Fruit fly (Drosophila melanogaster): ENCODE results near the gene msk.

msk gene

DNA sequence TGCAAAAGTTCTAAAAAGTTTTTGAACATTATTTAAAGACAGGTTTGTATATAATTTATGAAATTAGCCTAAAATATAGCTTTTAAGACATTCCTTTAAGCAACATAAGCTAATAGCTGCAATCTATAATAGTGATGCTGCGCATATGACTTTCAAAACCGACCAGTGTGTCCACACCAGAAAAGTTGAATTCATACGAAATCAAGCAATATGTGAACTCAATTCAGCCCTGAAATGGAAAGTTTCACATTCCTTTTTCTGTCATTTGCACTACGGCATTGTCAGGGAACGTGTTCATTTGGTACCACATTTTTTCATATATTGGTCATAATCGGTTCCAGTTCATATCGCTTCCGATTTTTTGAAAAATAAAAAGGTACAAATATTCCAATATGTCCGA, 7.1 kb upstream of the msk start, which contains the start of gene fan (continued):
- no peak for TF ChIP-seq ash1 (GFP tag; optimal IDR thresholded peaks at IDR 0.05)
- TF ChIP-seq seq (GFP tag; IDR thresholded peaks at IDR 0.05), result no peak
- no peak for TF ChIP-seq H2.0 (GFP tag; IDR thresholded peaks at IDR 0.05)
- no peak for TF ChIP-seq CG1024 (GFP tag; IDR thresholded peaks at IDR 0.05)
- no peak for TF ChIP-seq Dbx (GFP tag; IDR thresholded peaks at IDR 0.05)
- no peak for TF ChIP-seq Ets65A (GFP tag)
- TF ChIP-seq CG7839 (tag; optimal IDR thresholded peaks at IDR 0.05), result no peak
- no peak for TF ChIP-seq Hr3 (GFP tag; optimal IDR thresholded peaks at IDR 0.05)
- TF ChIP-seq Aef1 (GFP tag; IDR thresholded peaks at IDR 0.05), result no peak
- TF ChIP-seq sima (GFP tag; optimal IDR thresholded peaks at IDR 0.05), result no peak
- no peak for TF ChIP-seq CG17361 (GFP tag; IDR thresholded peaks at IDR 0.05)
- no peak for TF ChIP-seq B-H1 (GFP tag; IDR thresholded peaks at IDR 0.05)
- no peak for TF ChIP-seq Ravus (GFP tag; IDR thresholded peaks at IDR 0.05)
- TF ChIP-seq CG17186 (GFP tag; optimal IDR thresholded peaks at IDR 0.05), result no peak
- TF ChIP-seq CG3163 (GFP tag; optimal IDR thresholded peaks at IDR 0.05), result no peak
- TF ChIP-seq CG14710 (tag; optimal IDR thresholded peaks at IDR 0.05), result peak; percentile 99
- no peak for TF ChIP-seq emc (GFP tag; optimal IDR thresholded peaks at IDR 0.05)
- TF ChIP-seq CG15514 (GFP tag; optimal IDR thresholded peaks at IDR 0.05), result no peak
- TF ChIP-seq Lhr (GFP tag; optimal IDR thresholded peaks at IDR 0.05), result no peak
- no peak for TF ChIP-seq CG3726 (GFP tag; IDR thresholded peaks at IDR 0.05)
- TF ChIP-seq Ets97D (GFP tag; optimal IDR thresholded peaks at IDR 0.05), result peak; percentile 28
- TF ChIP-seq CG4854 (GFP tag; optimal IDR thresholded peaks at IDR 0.05), result no peak
- no peak for TF ChIP-seq CG2875 (GFP tag; optimal IDR thresholded peaks at IDR 0.05)
- no peak for TF ChIP-seq pan (optimal IDR thresholded peaks at IDR 0.05)
- TF ChIP-seq pan (GFP tag; optimal IDR thresholded peaks at IDR 0.05 in 1 of 2, IDR thresholded peaks at IDR 0.05 in 1 of 2), result no peak
- no peak for TF ChIP-seq CG7963 (GFP tag; IDR thresholded peaks at IDR 0.05; ENCODE audit: partially characterized antibody)
- no peak for TF ChIP-seq CG2202 (tag; optimal IDR thresholded peaks at IDR 0.05)
- TF ChIP-seq Atf6 (GFP tag; IDR thresholded peaks at IDR 0.05), result no peak
- peak; percentile 57 for TF ChIP-seq Blimp-1 (GFP tag; optimal IDR thresholded peaks at IDR 0.05)
- no peak for TF ChIP-seq CG12155 (GFP tag; optimal IDR thresholded peaks at IDR 0.05)
- TF ChIP-seq knrl (GFP tag; IDR thresholded peaks at IDR 0.05; ENCODE audit: partially characterized antibody), result no peak
- peak; percentile 11 for TF ChIP-seq Dp (GFP tag; optimal IDR thresholded peaks at IDR 0.05)
- TF ChIP-seq gfzf (GFP tag; optimal IDR thresholded peaks at IDR 0.05), result no peak
- peak; percentile 23 for TF ChIP-seq CG2116 (GFP tag; optimal IDR thresholded peaks at IDR 0.05)
- no peak for TF ChIP-seq CG12942 (GFP tag; optimal IDR thresholded peaks at IDR 0.05)
- peak; percentile 89 for TF ChIP-seq stwl (tag; optimal IDR thresholded peaks at IDR 0.05)
- no peak for TF ChIP-seq CG9609 (GFP tag; optimal IDR thresholded peaks at IDR 0.05)
- no peak for TF ChIP-seq ara (GFP tag; IDR thresholded peaks at IDR 0.05)
- TF ChIP-seq tup (GFP tag; optimal IDR thresholded peaks at IDR 0.05), result no peak
- no peak for TF ChIP-seq inv (GFP tag; IDR thresholded peaks at IDR 0.05; ENCODE audit: partially characterized antibody)
- no peak for TF ChIP-seq Xrp1 (GFP tag; IDR thresholded peaks at IDR 0.05)

DNA sequence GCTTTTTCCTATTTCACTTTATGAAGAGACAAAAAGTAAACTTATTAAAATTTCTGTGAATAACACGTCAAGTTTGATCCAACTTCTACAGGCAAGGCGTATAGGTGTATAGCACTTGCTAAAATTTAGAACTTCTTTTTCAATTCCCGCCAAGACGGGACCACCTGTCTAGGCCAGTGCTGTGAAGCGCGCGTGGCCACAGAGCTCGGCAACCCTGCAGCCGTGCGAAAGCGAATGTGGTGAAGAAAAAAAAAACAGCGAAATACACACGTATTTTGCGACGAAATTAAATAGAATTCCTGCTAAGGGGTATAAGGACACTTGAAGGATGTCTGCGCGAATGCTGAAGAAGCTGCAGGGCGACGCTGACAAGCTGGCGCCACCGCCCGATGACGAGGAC, 5.8 kb upstream of the msk start, which contains the start of gene Nulp1:
Gene Nulp1, plus strand, starts transcription at position 198 of the 400 bp plus-strand sequence.
- TF ChIP-seq CG4424 (GFP tag; optimal IDR thresholded peaks at IDR 0.05) (no peak), Mad (GFP tag; optimal IDR thresholded peaks at IDR 0.05) (no peak), Drgx (GFP tag; IDR thresholded peaks at IDR 0.05) (no peak), br (optimal IDR thresholded peaks at IDR 0.05) (no peak), tx (GFP tag; optimal IDR thresholded peaks at IDR 0.05) (peak; percentile 16), zf30C (GFP tag; optimal IDR thresholded peaks at IDR 0.05) (no peak), bcd (GFP tag; optimal IDR thresholded peaks at IDR 0.05) (no peak), HLHmδ (GFP tag; optimal IDR thresholded peaks at IDR 0.05) (no peak), Ets97D (GFP tag; optimal IDR thresholded peaks at IDR 0.05) (peak; percentile 57), pzg (GFP tag; optimal IDR thresholded peaks at IDR 0.05) (peak; percentile 75), CG9876 (GFP tag; optimal IDR thresholded peaks at IDR 0.05) (no peak), CG13624 (GFP tag; optimal IDR thresholded peaks at IDR 0.05) (peak; percentile 58), ssp (GFP tag; IDR thresholded peaks at IDR 0.05) (no peak), lbe (GFP tag; optimal IDR thresholded peaks at IDR 0.05) (no peak), CG16813 (GFP tag; IDR thresholded peaks at IDR 0.05; ENCODE audit: partially characterized antibody) (peak; percentile 12; the same call in 1 of the 3 replicates)

Measured in whole organism, embryonic.